Worm (Caenorhabditis elegans) whole organism, young adult: ENCODE measurements around the gene Y27F2A.6.
"Not testable (repeated sequence)": the region's sequence is repeated elsewhere in the genome, so short reads cannot be mapped to it uniquely, and the experiment has no call there.

Experiments used
- Y95B8A.8 ChIP-seq: fragments of 200-800 bp; sonication (Bioruptor generic); IDR thresholded peaks from 2 replicates; pipeline ENCODE4 v1.3.6; 2022; ENCODE audit warnings: missing genetic modification reagents, missing genetic modification characterization, missing compliant biosample characterization
- cebp-1 ChIP-seq, 2 experiments: fragments of 200-800 bp in 1 of 2; sonication (Bioruptor generic) in 1 of 2; sonication (generic microtip) in 1 of 2; IDR thresholded peaks in 1 of 2; optimal IDR thresholded peaks in 1 of 2; 2 replicates each; pipeline versions ENCODE4 v1.3.6 to Lab custom; 2017 to 2022; ENCODE audit warnings: missing compliant biosample characterization in 2 of 2, missing genetic modification characterization in 2 of 2, mild to moderate bottlenecking in 1 of 2, missing genetic modification reagents in 1 of 2, moderate library complexity in 1 of 2
- ceh-58 ChIP-seq: fragments of 200-800 bp; sonication (Bioruptor generic); IDR thresholded peaks from 2 replicates; pipeline ENCODE4 v1.3.6; 2022; ENCODE audit warnings: missing genetic modification characterization, missing compliant biosample characterization
- egl-44 ChIP-seq: fragments of 200-800 bp; sonication (Bioruptor generic); IDR thresholded peaks from 2 replicates; pipeline ENCODE4 v1.3.6; 2022; ENCODE audit warnings: missing genetic modification reagents, missing genetic modification characterization, missing compliant biosample characterization
- him-1 ChIP-seq: sonication (generic microtip); optimal IDR thresholded peaks from 2 replicates; lab custom pipeline; 2016; ENCODE audit warnings: missing genotype, missing genetic modification reagents, missing genetic modification characterization, missing compliant biosample characterization
- mel-28 ChIP-seq: sonication (generic microtip); optimal IDR thresholded peaks from 2 replicates; lab custom pipeline; 2016; ENCODE audit warnings: borderline replicate concordance, mild to moderate bottlenecking, missing genetic modification characterization, missing compliant biosample characterization
- nfya-1 ChIP-seq: sonication (generic microtip); optimal IDR thresholded peaks from 2 replicates; lab custom pipeline; 2017; ENCODE audit warnings: antibody characterized with exemption, missing compliant biosample characterization, missing genetic modification characterization, borderline replicate concordance; ENCODE audit not compliant: insufficient read depth
- snpc-4 ChIP-seq, 5 experiments: fragments of 150-350 bp in 1 of 5; sonication (generic microtip) in 4 of 5; optimal IDR thresholded peaks; 2 replicates each; lab custom pipeline; 2014 to 2018; ENCODE audit warnings: missing genetic modification characterization in 5 of 5, missing biosample characterization in 3 of 5, antibody characterized with exemption in 2 of 5, mild to moderate bottlenecking in 2 of 5, missing compliant biosample characterization in 2 of 5, missing genotype in 2 of 5, moderate library complexity in 2 of 5, missing genetic modification reagents in 1 of 5
- tbp1 ChIP-seq: fragments of 200-800 bp; sonication (Bioruptor generic); optimal IDR thresholded peaks from 2 replicates; lab custom pipeline; 2018; ENCODE audit warnings: mild to moderate bottlenecking, missing genetic modification characterization, missing compliant biosample characterization
- tbx-9 ChIP-seq: sonication (generic microtip); optimal IDR thresholded peaks from 2 replicates; lab custom pipeline; 2016; ENCODE audit warnings: borderline replicate concordance, missing genetic modification characterization, inconsistent platforms, missing compliant biosample characterization
- tlf-1 ChIP-seq: fragments of 200-800 bp; sonication (Bioruptor generic); optimal IDR thresholded peaks from 2 replicates; lab custom pipeline; 2018; ENCODE audit warnings: mild to moderate bottlenecking, missing genetic modification characterization, missing compliant biosample characterization

DNA sequence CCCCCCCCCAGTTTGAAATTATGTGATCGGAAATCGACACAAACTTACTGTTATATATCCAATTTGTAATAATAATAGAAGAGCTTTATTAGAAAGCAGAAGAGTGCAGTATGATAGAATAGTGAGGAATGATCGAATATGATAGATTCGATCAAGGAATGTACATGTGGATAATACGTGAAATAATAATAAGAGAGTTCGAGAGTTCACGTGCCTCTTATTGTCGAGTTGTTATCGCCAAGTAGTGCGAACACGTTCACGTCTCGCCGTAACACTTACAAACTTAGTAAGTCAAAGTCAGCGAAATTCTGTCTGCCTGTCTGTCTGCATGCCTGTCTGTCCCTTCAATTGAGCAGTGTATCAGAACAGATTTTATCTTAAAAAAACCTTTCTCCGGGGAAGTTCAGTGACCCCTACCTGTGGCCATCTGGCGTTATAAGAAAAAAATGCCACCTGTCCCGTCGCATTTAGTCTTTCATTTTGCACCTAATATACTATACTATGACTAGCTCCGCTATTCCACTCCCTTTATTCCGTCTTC lies at the start of gene Y27F2A.6, which contains the start of gene Y27F2A.8:
- not testable (repeated sequence) for TF ChIP-seq tlf-1 (GFP tag; lab: Kevin White, UChicago); cebp-1 (GFP tag; IDR thresholded peaks at IDR 0.05; lab: Robert Waterston, UW); cebp-1 (tag; optimal IDR thresholded peaks at IDR 0.05; lab: Kevin White, UChicago); egl-44; snpc-4 (GFP tag; optimal IDR thresholded peaks at IDR 0.05; lab: Kevin White, UChicago); snpc-4 (tag; optimal IDR thresholded peaks at IDR 0.05; lab: Kevin White, UChicago); tbp1; mel-28 (tag; lab: Kevin White, UChicago); tbx-9 (tag; lab: Kevin White, UChicago); him-1 (tag; lab: Kevin White, UChicago); ceh-58 (GFP tag; lab: Robert Waterston, UW); Y95B8A.8; nfya-1
